Worm (Caenorhabditis elegans) whole organism, L4/young adult: ENCODE data around the gene C45B2.1.

Experiments
- W03F9.2 ChIP-seq: fragments of 150-350 bp; optimal IDR thresholded peaks from 2 replicates; lab custom pipeline; 2014; ENCODE audit warnings: missing biosample characterization, missing genetic modification characterization
- dao-5 ChIP-seq: sonication (generic microtip); optimal IDR thresholded peaks from 2 replicates; lab custom pipeline; 2016; ENCODE audit warnings: missing genotype, missing genetic modification characterization, moderate library complexity, missing compliant biosample characterization
- him-1 ChIP-seq: sonication (generic microtip); optimal IDR thresholded peaks from 2 replicates; lab custom pipeline; 2016; ENCODE audit warnings: missing genotype, missing genetic modification reagents, missing genetic modification characterization, missing compliant biosample characterization

- TF ChIP-seq him-1 (tag; lab: Kevin White, UChicago) (no peak), dao-5 (no peak), W03F9.2 (no peak)
These were observed 19.9 kb upstream of the C45B2.1 start, which contains the start of gene ptr-4 for ce11 chrX:6065936-6066452.
